Worm (Caenorhabditis elegans) whole organism, L1 larva: ENCODE results near the gene K08E4.8.

Experiments used
- blmp-1 ChIP-seq: fragments of 150-350 bp; optimal IDR thresholded peaks from 2 replicates; lab custom pipeline; 2014; ENCODE audit warnings: missing biosample characterization, missing genetic modification characterization
- irx-1 ChIP-seq: sonication (generic microtip); optimal IDR thresholded peaks from 2 replicates; lab custom pipeline; 2016; ENCODE audit warnings: missing genetic modification characterization, missing compliant biosample characterization
- lin-13 ChIP-seq: fragments of 150-350 bp; optimal IDR thresholded peaks from 2 replicates; lab custom pipeline; 2014; ENCODE audit warnings: missing biosample characterization, missing genetic modification reagents, missing genetic modification characterization
- lin-39 ChIP-seq: fragments of 150-350 bp; optimal IDR thresholded peaks from 2 replicates; lab custom pipeline; 2014; ENCODE audit warnings: missing biosample characterization, missing genetic modification reagents, missing genetic modification characterization
- nhr-76 ChIP-seq: sonication (generic microtip); optimal IDR thresholded peaks from 2 replicates; lab custom pipeline; 2017; ENCODE audit warnings: missing biosample characterization, missing genetic modification characterization
- unc-62 ChIP-seq: fragments of 150-350 bp; optimal IDR thresholded peaks from 2 replicates; lab custom pipeline; 2014; ENCODE audit warnings: missing biosample characterization, missing genetic modification reagents, missing genetic modification characterization
- ztf-4 ChIP-seq: fragments of 150-350 bp; optimal IDR thresholded peaks from 2 replicates; lab custom pipeline; 2014; ENCODE audit warnings: missing biosample characterization, missing genetic modification characterization

DNA sequence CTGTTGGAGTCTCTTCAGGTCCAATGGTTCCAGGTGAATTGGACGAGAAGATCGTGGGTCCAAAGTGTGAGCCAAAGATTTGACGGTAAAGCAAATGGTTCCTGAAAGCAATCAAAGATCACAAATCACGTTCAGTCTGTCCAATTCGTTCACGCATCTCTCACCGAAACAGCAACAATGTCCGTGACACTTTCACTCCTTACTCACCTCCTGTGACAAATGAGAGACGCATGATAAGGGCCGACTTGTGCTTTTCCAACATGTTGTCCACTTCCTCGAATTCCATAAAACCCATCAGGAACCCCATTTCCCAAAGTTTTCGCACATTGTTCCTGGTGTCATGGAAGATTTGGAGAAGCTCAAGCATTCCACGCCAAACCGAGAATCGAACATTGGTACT lies 20.7 kb downstream of the K08E4.8 start:
- no peak for TF ChIP-seq irx-1 (tag; lab: Kevin White, UChicago)
- peak; percentile 64 for TF ChIP-seq blmp-1 (tag; lab: Kevin White, UChicago)
- TF ChIP-seq ztf-4 (tag; lab: Kevin White, UChicago): no peak
- TF ChIP-seq unc-62: no peak
- no peak for TF ChIP-seq lin-13
- no peak for TF ChIP-seq lin-39
- no peak for TF ChIP-seq nhr-76 (tag; lab: Kevin White, UChicago)
